Worm (Caenorhabditis elegans): ENCODE measurements around the gene ocr-1.
A peak's percentile ranks its signal among the peaks of the same experiment; 100 is the strongest.

ocr-1 gene

ce11 chrV:10764066-10764465 lies at the start of gene ocr-1:
ocr-1 (plus strand) TSS chrV:10764366.
- TF ChIP-seq ceh-24 (tag; optimal IDR thresholded peaks at IDR 0.05) (no peak), gmeb-2 (tag; optimal IDR thresholded peaks at IDR 0.05) (no peak), sox-4 (tag; optimal IDR thresholded peaks at IDR 0.05) (no peak), ahr-1 (tag; optimal IDR thresholded peaks at IDR 0.05) (no peak), ceh-9 (tag; optimal IDR thresholded peaks at IDR 0.05) (no peak), dve-1 (tag; optimal IDR thresholded peaks at IDR 0.05) (no peak), hlh-15 (tag; optimal IDR thresholded peaks at IDR 0.05) (no peak), pag-3 (tag; optimal IDR thresholded peaks at IDR 0.05; ENCODE audit: borderline replicate concordance) (no peak), ceh-14 (tag; optimal IDR thresholded peaks at IDR 0.05) (no peak), ceh-48 (tag; optimal IDR thresholded peaks at IDR 0.05) (no peak), ceh-6 (GFP tag; optimal IDR thresholded peaks at IDR 0.05) (no peak), ceh-18 (tag; optimal IDR thresholded peaks at IDR 0.05) (no peak), ama-1 (optimal IDR thresholded peaks at IDR 0.05) (no peak), unc-86 (tag; optimal IDR thresholded peaks at IDR 0.05) (no peak), sox-2 (GFP tag; IDR thresholded peaks at IDR 0.05) (no peak), ceh-31 (tag; optimal IDR thresholded peaks at IDR 0.05) (no peak), pha-4 (tag; optimal IDR thresholded peaks at IDR 0.05) (no peak), ceh-45 (GFP tag; IDR thresholded peaks at IDR 0.05) (no peak)

ce11 chrV:10714630-10715029 lies 49.5 kb upstream of the ocr-1 start:
- TF ChIP-seq elt-2 (tag; optimal IDR thresholded peaks at IDR 0.05) (no peak), ceh-31 (tag; optimal IDR thresholded peaks at IDR 0.05) (no peak), ceh-18 (tag; optimal IDR thresholded peaks at IDR 0.05) (no peak), ceh-45 (GFP tag; IDR thresholded peaks at IDR 0.05) (no peak), rnt-1 (tag; optimal IDR thresholded peaks at IDR 0.05) (no peak), lin-11 (tag; optimal IDR thresholded peaks at IDR 0.05) (no peak), Y22D7AL.16 (tag; optimal IDR thresholded peaks at IDR 0.05) (no peak), odd-2 (tag; optimal IDR thresholded peaks at IDR 0.05) (no peak), ets-4 (tag; optimal IDR thresholded peaks at IDR 0.05) (no peak), fkh-10 (GFP tag; optimal IDR thresholded peaks at IDR 0.05) (no peak), ceh-24 (tag; optimal IDR thresholded peaks at IDR 0.05) (no peak), fkh-6 (tag; optimal IDR thresholded peaks at IDR 0.05) (no peak), dmd-4 (tag; optimal IDR thresholded peaks at IDR 0.05; ENCODE audit: borderline replicate concordance) (no peak), tbx-2 (tag; optimal IDR thresholded peaks at IDR 0.05) (no peak), ceh-14 (tag; optimal IDR thresholded peaks at IDR 0.05) (no peak), ceh-2 (tag; optimal IDR thresholded peaks at IDR 0.05) (no peak)

- TF ChIP-seq unc-42 (tag; optimal IDR thresholded peaks at IDR 0.05) (peak; percentile 64), dve-1 (tag; optimal IDR thresholded peaks at IDR 0.05) (peak; percentile 39), hlh-6 (tag; optimal IDR thresholded peaks at IDR 0.05) (no peak), hlh-30 (tag; optimal IDR thresholded peaks at IDR 0.05; ENCODE audit: insufficient read depth) (peak; percentile 97), tbx-2 (tag; optimal IDR thresholded peaks at IDR 0.05) (peak; percentile 66), nfya-1 (tag; optimal IDR thresholded peaks at IDR 0.05) (peak; percentile 65), npax-4 (tag; optimal IDR thresholded peaks at IDR 0.05) (no peak), sdc-2 (tag; optimal IDR thresholded peaks at IDR 0.05) (no peak), hlh-8 (tag; optimal IDR thresholded peaks at IDR 0.05) (peak; percentile 35), ceh-18 (tag; optimal IDR thresholded peaks at IDR 0.05) (peak; percentile 83), unc-55 (GFP tag; optimal IDR thresholded peaks at IDR 0.05) (peak; percentile 91), F13H6.1 (tag; optimal IDR thresholded peaks at IDR 0.05) (no peak), ceh-34 (tag; optimal IDR thresholded peaks at IDR 0.05) (peak; percentile 61), gmeb-2 (tag; optimal IDR thresholded peaks at IDR 0.05) (peak; percentile 8), ceh-31 (tag; optimal IDR thresholded peaks at IDR 0.05) (peak; percentile 78), rnt-1 (tag; optimal IDR thresholded peaks at IDR 0.05) (peak; percentile 86), ama-1 (optimal IDR thresholded peaks at IDR 0.05) (no peak), pros-1 (tag; optimal IDR thresholded peaks at IDR 0.05) (peak; percentile 88)
Observed at ce11 chrV:10715158-10716152, 48.7 kb upstream of the ocr-1 start.
